Fruit fly (Drosophila melanogaster) whole organism, embryonic: Measurements from ENCODE around the gene Hf.

Source experiments
- Aef1 ChIP-seq: fragments of 200-800 bp; sonication (Bioruptor generic); IDR thresholded peaks from 3 replicates; pipeline ENCODE4 v1.3.6; 2022; ENCODE audit warnings: missing biosample characterization, missing genetic modification characterization
- CG10543 ChIP-seq: fragments of 200-800 bp; sonication (Bioruptor generic); optimal IDR thresholded peaks from 3 replicates; lab custom pipeline; 2017; ENCODE audit warnings: missing biosample characterization, mild to moderate bottlenecking, missing genetic modification characterization, moderate library complexity
- CG10565 ChIP-seq: fragments of 200-800 bp; sonication (Bioruptor generic); optimal IDR thresholded peaks from 3 replicates; lab custom pipeline; 2016; ENCODE audit warnings: missing biosample characterization, mild to moderate bottlenecking, missing genetic modification characterization
- CG11696 ChIP-seq: fragments of 200-800 bp; sonication (Bioruptor generic); IDR thresholded peaks from 2 replicates; pipeline ENCODE4 v1.3.6; 2022; ENCODE audit warnings: missing biosample characterization, missing genetic modification characterization
- CG12071 ChIP-seq: fragments of 200-800 bp; sonication (Bioruptor generic); optimal IDR thresholded peaks from 3 replicates; lab custom pipeline; 2018; ENCODE audit warnings: missing biosample characterization, mild to moderate bottlenecking, missing genetic modification characterization
- CG12769 ChIP-seq: fragments of 200-800 bp; sonication (Bioruptor generic); optimal IDR thresholded peaks from 2 replicates; lab custom pipeline; 2019; ENCODE audit warnings: missing biosample characterization, mild to moderate bottlenecking, missing genetic modification characterization, moderate library complexity
- CG14441 ChIP-seq: fragments of 200-800 bp; sonication (Bioruptor generic); IDR thresholded peaks from 2 replicates; pipeline ENCODE4 v1.3.6; 2022; ENCODE audit warnings: missing biosample characterization, missing genetic modification characterization
- CG14965 ChIP-seq: fragments of 200-800 bp; sonication (Bioruptor generic); optimal IDR thresholded peaks from 2 replicates; lab custom pipeline; 2016; ENCODE audit warnings: missing biosample characterization, missing genetic modification characterization, borderline replicate concordance
- CG1647 ChIP-seq: fragments of 200-800 bp; sonication (Bioruptor generic); optimal IDR thresholded peaks from 3 replicates; lab custom pipeline; 2016; ENCODE audit warnings: missing biosample characterization, missing genetic modification characterization
- CG16863 ChIP-seq: fragments of 200-800 bp; sonication (Bioruptor generic); optimal IDR thresholded peaks from 3 replicates; lab custom pipeline; 2016; ENCODE audit warnings: missing biosample characterization, missing genetic modification characterization
- CG17802 ChIP-seq: fragments of 200-800 bp; sonication (Bioruptor generic); optimal IDR thresholded peaks from 2 replicates; lab custom pipeline; 2018; ENCODE audit warnings: missing biosample characterization, mild to moderate bottlenecking, missing genetic modification characterization, moderate library complexity
- CG33557 ChIP-seq: fragments of 200-800 bp; sonication (Bioruptor generic); optimal IDR thresholded peaks from 2 replicates; lab custom pipeline; 2019; ENCODE audit warnings: missing biosample characterization, mild to moderate bottlenecking, missing genetic modification characterization, moderate library complexity
- CG34224 ChIP-seq: fragments of 200-800 bp; sonication (Bioruptor generic); IDR thresholded peaks from 3 replicates; pipeline ENCODE4 v1.3.6; 2022; ENCODE audit warnings: missing biosample characterization, missing genetic modification characterization; ENCODE audit not compliant: partially characterized antibody
- CG4730 ChIP-seq: fragments of 200-800 bp; sonication (Bioruptor generic); IDR thresholded peaks from 2 replicates; pipeline ENCODE4 v1.3.6; 2022; ENCODE audit warnings: missing biosample characterization, missing genetic modification characterization
- CG6254 ChIP-seq: fragments of 200-800 bp; sonication (Bioruptor generic); optimal IDR thresholded peaks from 3 replicates; lab custom pipeline; 2017; ENCODE audit warnings: mild to moderate bottlenecking, missing biosample characterization, missing genetic modification reagents, missing genetic modification characterization
- CG6272 ChIP-seq: fragments of 200-800 bp; sonication (Bioruptor generic); IDR thresholded peaks from 2 replicates; pipeline ENCODE4 v1.3.6; 2022; ENCODE audit warnings: missing biosample characterization, missing genetic modification characterization
- CG7786 ChIP-seq: fragments of 200-800 bp; sonication (Bioruptor generic); optimal IDR thresholded peaks from 2 replicates; lab custom pipeline; 2016; ENCODE audit warnings: missing biosample characterization, missing genetic modification characterization
- CG8359 ChIP-seq: fragments of 200-800 bp; sonication (Bioruptor generic); optimal IDR thresholded peaks from 2 replicates; lab custom pipeline; 2017; ENCODE audit warnings: missing biosample characterization, mild to moderate bottlenecking, missing genetic modification characterization, borderline replicate concordance
- CG8944 ChIP-seq: fragments of 200-800 bp; sonication (Bioruptor generic); optimal IDR thresholded peaks from 3 replicates; lab custom pipeline; 2016; ENCODE audit warnings: missing biosample characterization, missing genetic modification characterization
- CG9727 ChIP-seq: fragments of 200-800 bp; sonication (Bioruptor generic); optimal IDR thresholded peaks from 3 replicates; lab custom pipeline; 2017; ENCODE audit warnings: missing biosample characterization, mild to moderate bottlenecking, missing genetic modification characterization
- CG9876 ChIP-seq: fragments of 200-800 bp; sonication (Bioruptor generic); optimal IDR thresholded peaks from 2 replicates; lab custom pipeline; 2016; ENCODE audit warnings: missing biosample characterization, missing genetic modification characterization
- Dip2 ChIP-seq: fragments of 200-800 bp; sonication (Bioruptor generic); IDR thresholded peaks from 2 replicates; pipeline ENCODE4 v1.3.6; 2022; ENCODE audit warnings: missing biosample characterization, missing genetic modification characterization
- ERR ChIP-seq: fragments of 200-800 bp; sonication (Bioruptor generic); optimal IDR thresholded peaks from 2 replicates; lab custom pipeline; 2016; ENCODE audit warnings: missing biosample characterization, missing genetic modification characterization
- Ets65A ChIP-seq: fragments of 200-800 bp; sonication (Bioruptor generic); peaks from one replicate; lab custom pipeline; 2016; ENCODE audit warnings: missing biosample characterization, missing genetic modification characterization
- H15 ChIP-seq: fragments of 200-800 bp; sonication (Bioruptor generic); IDR thresholded peaks from 3 replicates; pipeline ENCODE4 v1.3.6; 2022; ENCODE audit warnings: missing biosample characterization, missing genetic modification characterization
- HHEX ChIP-seq: fragments of 200-800 bp; sonication (Bioruptor generic); optimal IDR thresholded peaks from 3 replicates; lab custom pipeline; 2017; ENCODE audit warnings: missing biosample characterization, mild to moderate bottlenecking, missing genetic modification characterization, missing genetic modification reagents
- Hmr ChIP-seq: fragments of 200-800 bp; sonication (Bioruptor generic); optimal IDR thresholded peaks from 3 replicates; lab custom pipeline; 2017; ENCODE audit warnings: mild to moderate bottlenecking, missing biosample characterization, missing genetic modification reagents, missing genetic modification characterization
- Hr39 ChIP-seq: fragments of >200 bp; optimal IDR thresholded peaks from 2 replicates; lab custom pipeline; 2017
- Lhr ChIP-seq: fragments of 200-800 bp; sonication (Bioruptor generic); optimal IDR thresholded peaks from 3 replicates; lab custom pipeline; 2017; ENCODE audit warnings: mild to moderate bottlenecking, missing biosample characterization, missing genetic modification reagents, missing genetic modification characterization
- Lim3 ChIP-seq: fragments of 200-800 bp; sonication (Bioruptor generic); IDR thresholded peaks from 2 replicates; pipeline ENCODE4 v1.3.6; 2022; ENCODE audit warnings: missing biosample characterization, missing genetic modification characterization
- Nf-YC ChIP-seq: fragments of 200-800 bp; optimal IDR thresholded peaks from 3 replicates; lab custom pipeline; 2019; ENCODE audit warnings: missing biosample characterization, mild to moderate bottlenecking, missing genetic modification characterization, moderate library complexity
- Oli ChIP-seq: fragments of 200-800 bp; sonication (Bioruptor generic); optimal IDR thresholded peaks from 2 replicates; lab custom pipeline; 2018; ENCODE audit warnings: missing biosample characterization, mild to moderate bottlenecking, missing genetic modification characterization, moderate library complexity
- PHDP ChIP-seq: fragments of 200-800 bp; sonication (Bioruptor generic); optimal IDR thresholded peaks from 3 replicates; lab custom pipeline; 2018; ENCODE audit warnings: missing biosample characterization, mild to moderate bottlenecking, missing genetic modification characterization, moderate library complexity
- Side ChIP-seq: fragments of 200-800 bp; sonication (Bioruptor generic); optimal IDR thresholded peaks from 2 replicates; lab custom pipeline; 2016; ENCODE audit warnings: missing biosample characterization, missing genetic modification characterization
- bcd ChIP-seq: fragments of 200-800 bp; sonication (Bioruptor generic); optimal IDR thresholded peaks from 2 replicates; lab custom pipeline; 2017; ENCODE audit warnings: missing biosample characterization, mild to moderate bottlenecking, missing genetic modification characterization
- bigmax ChIP-seq: fragments of 200-800 bp; sonication (Bioruptor generic); optimal IDR thresholded peaks from 2 replicates; lab custom pipeline; 2018; ENCODE audit warnings: missing biosample characterization, mild to moderate bottlenecking, missing genetic modification characterization
- bsh ChIP-seq, 2 experiments: fragments of 200-800 bp; sonication (Bioruptor generic); optimal IDR thresholded peaks; 2 replicates each; lab custom pipeline; 2017 to 2018; ENCODE audit warnings: mild to moderate bottlenecking in 2 of 2, missing biosample characterization in 2 of 2, missing genetic modification characterization in 2 of 2, moderate library complexity in 1 of 2
- cad ChIP-seq: fragments of >200 bp; optimal IDR thresholded peaks from 2 replicates; lab custom pipeline; 2017; ENCODE audit warnings: missing biosample characterization, missing genetic modification characterization
- fd3F ChIP-seq: fragments of 200-800 bp; sonication (Bioruptor generic); optimal IDR thresholded peaks from 2 replicates; lab custom pipeline; 2018; ENCODE audit warnings: missing biosample characterization, mild to moderate bottlenecking, missing genetic modification characterization, moderate library complexity
- fru ChIP-seq: fragments of >200 bp; optimal IDR thresholded peaks from 2 replicates; lab custom pipeline; 2017
- fu2 ChIP-seq: fragments of 200-800 bp; sonication (Bioruptor generic); optimal IDR thresholded peaks from 2 replicates; lab custom pipeline; 2016; ENCODE audit warnings: missing biosample characterization, missing genetic modification characterization
- grn ChIP-seq: fragments of 200-800 bp; sonication (Bioruptor generic); optimal IDR thresholded peaks from 3 replicates; lab custom pipeline; 2017; ENCODE audit warnings: missing biosample characterization, missing genetic modification characterization
- insv ChIP-seq, 2 experiments: fragments of 200-800 bp; sonication (Bioruptor generic); optimal IDR thresholded peaks; 3 replicates each; lab custom pipeline; 2016 to 2018; ENCODE audit warnings: missing biosample characterization in 2 of 2, missing genetic modification characterization in 2 of 2
- jumu ChIP-seq: fragments of 200-800 bp; sonication (Bioruptor generic); optimal IDR thresholded peaks from 3 replicates; lab custom pipeline; 2016; ENCODE audit warnings: missing biosample characterization, missing genetic modification characterization
- sr ChIP-seq: fragments of 200-800 bp; sonication (Bioruptor generic); IDR thresholded peaks from 3 replicates; pipeline ENCODE4 v1.3.6; 2022; ENCODE audit warnings: missing biosample characterization, missing genetic modification characterization
- tin ChIP-seq: fragments of 200-800 bp; sonication (Bioruptor generic); optimal IDR thresholded peaks from 3 replicates; lab custom pipeline; 2016; ENCODE audit warnings: missing biosample characterization, missing genetic modification characterization
- tx ChIP-seq: fragments of 200-800 bp; sonication (Bioruptor generic); optimal IDR thresholded peaks from 2 replicates; lab custom pipeline; 2016; ENCODE audit warnings: missing biosample characterization, missing genetic modification characterization
- vnd ChIP-seq: fragments of 200-800 bp; sonication (Bioruptor generic); IDR thresholded peaks from 3 replicates; pipeline ENCODE4 v1.3.6; 2022; ENCODE audit warnings: missing biosample characterization, missing genetic modification characterization; ENCODE audit not compliant: partially characterized antibody
- vvl ChIP-seq: fragments of 200-800 bp; sonication (Bioruptor generic); IDR thresholded peaks from 2 replicates; pipeline ENCODE4 v1.3.6; 2022; ENCODE audit warnings: missing biosample characterization, missing genetic modification characterization
- wdn ChIP-seq: fragments of 200-800 bp; sonication (Bioruptor generic); IDR thresholded peaks from 2 replicates; pipeline ENCODE4 v1.3.6; 2022; ENCODE audit warnings: missing biosample characterization, missing genetic modification characterization
- wek ChIP-seq: fragments of 200-800 bp; sonication (Bioruptor generic); optimal IDR thresholded peaks from 3 replicates; lab custom pipeline; 2018; ENCODE audit warnings: missing biosample characterization, mild to moderate bottlenecking, missing genetic modification characterization, moderate library complexity

Hf gene

dm6 chr2L:19941352-19941851 lies 26.1 kb downstream of the Hf start (continued):
- TF ChIP-seq CG12071 (GFP tag; lab: Kevin White, UChicago) (peak; percentile 50), insv (GFP tag; optimal IDR thresholded peaks at IDR 0.05; lab: Kevin White, UChicago) (peak in 1 of 2 experiments; percentile 11), fru (lab: Kevin White, UChicago) (no peak), CG6254 (peak; percentile 60), CG4730 (GFP tag; lab: Robert Waterston, UW) (peak; percentile 90), bigmax (GFP tag; lab: Kevin White, UChicago) (no peak), CG11696 (GFP tag; lab: Robert Waterston, UW) (peak; percentile 64), jumu (GFP tag; lab: Kevin White, UChicago) (peak; percentile 82), CG10565 (no peak), tin (peak; percentile 53), CG12769 (peak; percentile 92), grn (peak; percentile 28), Dip2 (GFP tag; lab: Robert Waterston, UW) (0 out of 2 replicates have a peak, but pooled peaks have one; percentile 17), H15 (GFP tag; lab: Robert Waterston, UW) (peak; percentile 89), CG33557 (peak; percentile 31), Aef1 (peak; percentile 94), CG17802 (peak; percentile 16), fu2 (GFP tag; lab: Kevin White, UChicago) (peak; percentile 84), PHDP (tag; lab: Kevin White, UChicago) (peak; percentile 85), ERR (peak; percentile 24), CG34224 (GFP tag; lab: Robert Waterston, UW) (no peak), wek (peak; percentile 12), CG8359 (GFP tag; lab: Kevin White, UChicago) (peak; percentile 24), CG10543 (peak; percentile 59), Hr39 (no peak), CG14965 (GFP tag; lab: Kevin White, UChicago) (no peak), Ets65A (no peak), vnd (GFP tag; lab: Robert Waterston, UW) (no peak), fd3F (GFP tag; lab: Kevin White, UChicago) (peak; percentile 80), bcd (peak; percentile 78), HHEX (GFP tag; lab: Kevin White, UChicago) (peak; percentile 80), vvl (GFP tag; lab: Robert Waterston, UW) (peak; percentile 89), CG14441 (peak; percentile 93), Hmr (peak; percentile 85), Nf-YC (tag; lab: Kevin White, UChicago) (peak; percentile 37), tx (GFP tag; lab: Kevin White, UChicago) (peak; percentile 84), Side (peak; percentile 91), CG9876 (GFP tag; lab: Kevin White, UChicago) (peak; percentile 79), CG7786 (GFP tag; lab: Kevin White, UChicago) (peak; percentile 89), Lhr (peak; percentile 16), CG16863 (GFP tag; lab: Kevin White, UChicago) (peak; percentile 85), cad (no peak), sr (GFP tag; lab: Robert Waterston, UW) (peak; percentile 45; the same call in 1 of the 3 replicates), wdn (peak; percentile 87), CG9727 (GFP tag; lab: Kevin White, UChicago) (peak; percentile 24), Lim3 (peak; percentile 35; the same call in 1 of the 2 replicates), CG8944 (GFP tag; lab: Kevin White, UChicago) (peak; percentile 84), Oli (tag; lab: Kevin White, UChicago) (peak; percentile 85), bsh (GFP tag; optimal IDR thresholded peaks at IDR 0.05; lab: Kevin White, UChicago) (peak; percentile 52 to 87), CG1647 (no peak), CG6272 (peak; percentile 86)
